Fruit fly (Drosophila melanogaster): Measurements from ENCODE around the gene CG17271.

CG17271 gene

dm6 chr3R:20850395-20851039, 28.9 kb upstream of the CG17271 start, which contains the start of gene RpS30 (continued):
- no peak for TF ChIP-seq hkb (optimal IDR thresholded peaks at IDR 0.05)
- 0 out of 2 replicates have a peak, but pooled peaks have one; percentile 19 for TF ChIP-seq hkb (GFP tag; IDR thresholded peaks at IDR 0.05)
- TF ChIP-seq gcm2 (GFP tag; optimal IDR thresholded peaks at IDR 0.05), result no peak
- no peak for TF ChIP-seq Taf1 (GFP tag; IDR thresholded peaks at IDR 0.05)
- no peak for TF ChIP-seq CG8944 (GFP tag; optimal IDR thresholded peaks at IDR 0.05)
- peak; percentile 69 for TF ChIP-seq sob (GFP tag; IDR thresholded peaks at IDR 0.05)
- no peak for TF ChIP-seq Sox102F (GFP tag; optimal IDR thresholded peaks at IDR 0.05)
- TF ChIP-seq pum (GFP tag; optimal IDR thresholded peaks at IDR 0.05), result no peak
- peak; percentile 87 for TF ChIP-seq trem (tag; optimal IDR thresholded peaks at IDR 0.05)
- TF ChIP-seq CG5953 (GFP tag; IDR thresholded peaks at IDR 0.05), result no peak
- no peak for TF ChIP-seq CG15011 (GFP tag; optimal IDR thresholded peaks at IDR 0.05)
- peak; percentile 97 for TF ChIP-seq Ets97D (GFP tag; optimal IDR thresholded peaks at IDR 0.05)
- no peak for TF ChIP-seq Stat92E (GFP tag; optimal IDR thresholded peaks at IDR 0.05)
- no peak for TF ChIP-seq CG12236 (GFP tag; optimal IDR thresholded peaks at IDR 0.05)
- no peak for TF ChIP-seq tgo (GFP tag; IDR thresholded peaks at IDR 0.05)
- peak; percentile 98 for TF ChIP-seq unc-4 (GFP tag; IDR thresholded peaks at IDR 0.05; ENCODE audit: partially characterized antibody)
- TF ChIP-seq bab2 (GFP tag; optimal IDR thresholded peaks at IDR 0.05), result no peak
- TF ChIP-seq CG1792 (GFP tag; optimal IDR thresholded peaks at IDR 0.05), result peak; percentile 41
- TF ChIP-seq Ptx1 (GFP tag; IDR thresholded peaks at IDR 0.05), result no peak
- peak; percentile 41 for TF ChIP-seq zfh2 (GFP tag; optimal IDR thresholded peaks at IDR 0.05)
- TF ChIP-seq Rfx (GFP tag; IDR thresholded peaks at IDR 0.05), result peak; percentile 71
- no peak for TF ChIP-seq CG2199 (GFP tag; IDR thresholded peaks at IDR 0.05)
- peak; percentile 94 for TF ChIP-seq CG9797 (GFP tag; optimal IDR thresholded peaks at IDR 0.05)
- TF ChIP-seq kah (GFP tag; optimal IDR thresholded peaks at IDR 0.05), result no peak
- peak; percentile 42 for TF ChIP-seq CG9817 (tag; optimal IDR thresholded peaks at IDR 0.05)
- TF ChIP-seq ftz-f1 (GFP tag; optimal IDR thresholded peaks at IDR 0.05), result peak; percentile 37
- TF ChIP-seq CG7357 (GFP tag; IDR thresholded peaks at IDR 0.05), result no peak
- TF ChIP-seq jigr1 (GFP tag; IDR thresholded peaks at IDR 0.05), result no peak
- no peak for TF ChIP-seq odd (GFP tag; optimal IDR thresholded peaks at IDR 0.05)
- TF ChIP-seq PHDP (tag; optimal IDR thresholded peaks at IDR 0.05), result peak; percentile 55
- TF ChIP-seq NfI (GFP tag; optimal IDR thresholded peaks at IDR 0.05), result peak; percentile 52
- peak; percentile 33 for TF ChIP-seq CG13424 (tag; optimal IDR thresholded peaks at IDR 0.05)
- TF ChIP-seq HLH54F (GFP tag; optimal IDR thresholded peaks at IDR 0.05), result peak; percentile 39
- no peak for TF ChIP-seq Trl (optimal IDR thresholded peaks at IDR 0.05)
- TF ChIP-seq Trl (GFP tag; optimal IDR thresholded peaks at IDR 0.05), result peak; percentile 48
- peak; percentile 74; the same call in 2 of the 3 replicates for TF ChIP-seq Dbx (GFP tag; IDR thresholded peaks at IDR 0.05)
- TF ChIP-seq sc (optimal IDR thresholded peaks at IDR 0.05), result no peak
- TF ChIP-seq sc (GFP tag; optimal IDR thresholded peaks at IDR 0.05), result no peak
- TF ChIP-seq onecut (GFP tag; IDR thresholded peaks at IDR 0.05), result peak; percentile 69
- TF ChIP-seq fd102C (GFP tag; optimal IDR thresholded peaks at IDR 0.05), result no peak
- TF ChIP-seq CG3838 (GFP tag; optimal IDR thresholded peaks at IDR 0.05), result no peak
- no peak for TF ChIP-seq lov (optimal IDR thresholded peaks at IDR 0.05)
- TF ChIP-seq lov (GFP tag; IDR thresholded peaks at IDR 0.05), result no peak
- peak; percentile 96 for TF ChIP-seq hbn (GFP tag; IDR thresholded peaks at IDR 0.05; ENCODE audit: partially characterized antibody)
- TF ChIP-seq crol (GFP tag; IDR thresholded peaks at IDR 0.05), result no peak
- TF ChIP-seq Optix (GFP tag; IDR thresholded peaks at IDR 0.05), result no peak
- TF ChIP-seq twi (tag; optimal IDR thresholded peaks at IDR 0.05), result peak; percentile 38
- TF ChIP-seq H15 (GFP tag; IDR thresholded peaks at IDR 0.05), result no peak; the same call in 2 of the 3 replicates
- no peak for TF ChIP-seq corto (GFP tag; optimal IDR thresholded peaks at IDR 0.05)
- no peak for TF ChIP-seq Lim3 (GFP tag; IDR thresholded peaks at IDR 0.05)
- TF ChIP-seq CG7556 (GFP tag; optimal IDR thresholded peaks at IDR 0.05), result no peak
- TF ChIP-seq stc (GFP tag; IDR thresholded peaks at IDR 0.05), result peak; percentile 45; the same call in 1 of the 2 replicates
